Fruit fly (Drosophila melanogaster) whole organism, larva: ENCODE measurements around the gene CG11317.

Source experiments
- noc ChIP-seq: fragments of 200-800 bp; sonication (Bioruptor generic); optimal IDR thresholded peaks from 3 replicates; lab custom pipeline; 2019; ENCODE audit warnings: missing biosample characterization, mild to moderate bottlenecking, missing genetic modification characterization, moderate library complexity

The CG11317 gene

dm6 chr3R:31062344-31062964, 34.7 kb downstream of the CG11317 start:
- no peak for TF ChIP-seq noc (tag; lab: Kevin White, UChicago)

- no peak for TF ChIP-seq noc (tag; lab: Kevin White, UChicago)
Measured at dm6 chr3R:31060708-31061625, 36.2 kb downstream of the CG11317 start, which contains the start of gene dco. TSS of gene dco (minus strand) at chr3R:31061210.

dm6 chr3R:31059807-31060707, 37.1 kb downstream of the CG11317 start:
- TF ChIP-seq noc (tag; lab: Kevin White, UChicago) = no peak

dm6 chr3R:31059036-31059806, 37.9 kb downstream of the CG11317 start:
- TF ChIP-seq noc (tag; lab: Kevin White, UChicago) = peak; percentile 86

- TF ChIP-seq noc (tag; lab: Kevin White, UChicago) = no peak
Measured at dm6 chr3R:31053784-31054221, 43.3 kb downstream of the CG11317 start, which contains the start of gene Chchd3. TSS of gene Chchd3 (minus strand) at chr3R:31053915.

- TF ChIP-seq noc (tag; lab: Kevin White, UChicago) = no peak
Measured at dm6 chr3R:31048629-31049028, 48.5 kb downstream of the CG11317 start, which contains the start of gene Alp4. TSS of gene Alp4 (plus strand) at chr3R:31048929.

dm6 chr3R:31045005-31045404, 52.1 kb downstream of the CG11317 start, which contains the start of gene CG33920:
TSS of gene CG33920 (minus strand) at chr3R:31045105.
- no peak for TF ChIP-seq noc (tag; lab: Kevin White, UChicago)
